Worm (Caenorhabditis elegans) whole organism, early embryonic: Measurements from ENCODE around the gene Y48G9A.6.

Source experiments
- B0310.2 ChIP-seq: sonication (generic microtip); optimal IDR thresholded peaks from 2 replicates; lab custom pipeline; 2016; ENCODE audit warnings: mild to moderate bottlenecking, missing genetic modification characterization, missing compliant biosample characterization
- F13C5.2 ChIP-seq: sonication (generic microtip); optimal IDR thresholded peaks from 2 replicates; lab custom pipeline; 2017; ENCODE audit warnings: mild to moderate bottlenecking, missing genetic modification characterization, inconsistent platforms, missing compliant biosample characterization
- ama-1 ChIP-seq: fragments of 150-350 bp; optimal IDR thresholded peaks from 2 replicates; lab custom pipeline; 2014
- ceh-36 ChIP-seq: sonication (generic microtip); optimal IDR thresholded peaks from 2 replicates; lab custom pipeline; 2016; ENCODE audit warnings: missing genetic modification characterization, inconsistent platforms, missing compliant biosample characterization
- pes-1 ChIP-seq: fragments of 200-800 bp; sonication (Bioruptor generic); IDR thresholded peaks from 2 replicates; pipeline ENCODE4 v1.3.6; 2022; ENCODE audit warnings: missing genetic modification reagents, missing genetic modification characterization, missing compliant biosample characterization

DNA sequence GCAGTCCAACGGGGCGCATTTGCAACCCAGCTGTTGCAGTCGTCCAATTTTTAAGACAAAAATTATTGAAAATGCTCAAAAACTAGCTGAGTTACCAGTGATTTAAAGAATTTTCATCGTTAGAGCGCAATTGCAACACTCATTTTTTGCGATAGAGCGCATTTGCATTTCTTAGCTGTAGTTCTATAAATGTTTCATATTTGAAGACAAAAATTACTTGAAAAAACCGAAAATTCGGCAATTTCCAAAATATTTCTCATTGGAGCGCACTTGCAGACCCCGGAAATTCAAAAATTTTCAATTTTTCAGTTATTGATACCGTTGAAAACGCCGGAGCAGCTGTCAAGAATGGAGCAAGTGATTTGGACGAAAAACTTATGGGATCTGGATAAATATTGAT, 5.6 kb upstream of the Y48G9A.6 start:
- TF ChIP-seq F13C5.2 (no peak), ceh-36 (tag; lab: Kevin White, UChicago) (no peak), B0310.2 (tag; lab: Kevin White, UChicago) (no peak), ama-1 (no peak), pes-1 (GFP tag; lab: Robert Waterston, UW) (no peak)
